Fruit fly (Drosophila melanogaster) whole organism, wandering third instar larva: Measurements from ENCODE around the gene CenG1A.
A peak's percentile ranks its signal among the peaks of the same experiment; 100 is the strongest.

Experiments used
- Abd-B ChIP-seq: fragments of >200 bp; optimal IDR thresholded peaks from 2 replicates; lab custom pipeline; 2017; ENCODE audit warnings: missing biosample characterization, missing genetic modification characterization
- CG32264 ChIP-seq: fragments of 200-800 bp; sonication (Bioruptor generic); optimal IDR thresholded peaks from 2 replicates; lab custom pipeline; 2016; ENCODE audit warnings: missing biosample characterization, missing genetic modification characterization
- CG9705 ChIP-seq: fragments of 200-800 bp; sonication (Bioruptor generic); optimal IDR thresholded peaks from 2 replicates; lab custom pipeline; 2018; ENCODE audit warnings: missing biosample characterization, mild to moderate bottlenecking, missing genetic modification characterization
- CrebA ChIP-seq: fragments of 200-800 bp; sonication (Bioruptor generic); optimal IDR thresholded peaks from 2 replicates; lab custom pipeline; 2016; ENCODE audit warnings: missing biosample characterization, mild to moderate bottlenecking, missing genetic modification characterization, borderline replicate concordance
- Dfd ChIP-seq: fragments of >200 bp; optimal IDR thresholded peaks from 2 replicates; lab custom pipeline; 2017; ENCODE audit warnings: missing biosample characterization, missing genetic modification characterization
- Dif ChIP-seq: fragments of 200-275, 200-300 bp; sonication (Bioruptor generic); optimal IDR thresholded peaks from 2 replicates; lab custom pipeline; 2018; ENCODE audit warnings: missing biosample characterization, missing genetic modification characterization; ENCODE audit not compliant: partially characterized antibody
- GATAd ChIP-seq: sonication (Bioruptor generic); optimal IDR thresholded peaks from 2 replicates; lab custom pipeline; 2016; ENCODE audit warnings: missing biosample characterization, missing genetic modification characterization
- HLH106 ChIP-seq: fragments of 200-800 bp; optimal IDR thresholded peaks from 3 replicates; lab custom pipeline; 2019; ENCODE audit warnings: missing biosample characterization, mild to moderate bottlenecking, missing genetic modification characterization, moderate library complexity
- Hnf4 ChIP-seq: fragments of 200-800 bp; sonication (Bioruptor generic); optimal IDR thresholded peaks from 2 replicates; lab custom pipeline; 2016; ENCODE audit warnings: missing biosample characterization, mild to moderate bottlenecking, missing genetic modification characterization
- Hr78 ChIP-seq: fragments of >200 bp; optimal IDR thresholded peaks from 2 replicates; lab custom pipeline; 2017; ENCODE audit warnings: missing biosample characterization, missing genetic modification characterization
- Hr83 ChIP-seq: fragments of 200-300 bp; sonication (Bioruptor generic); optimal IDR thresholded peaks from 2 replicates; lab custom pipeline; 2016; ENCODE audit warnings: missing biosample characterization, mild to moderate bottlenecking, missing genetic modification characterization, moderate library complexity; ENCODE audit not compliant: poor library complexity, severe bottlenecking
- Jra ChIP-seq: sonication (Bioruptor generic); optimal IDR thresholded peaks from 2 replicates; lab custom pipeline; 2016; ENCODE audit warnings: missing biosample characterization, missing genetic modification characterization
- Mio ChIP-seq: sonication (Bioruptor generic); optimal IDR thresholded peaks from 2 replicates; lab custom pipeline; 2016; ENCODE audit warnings: missing biosample characterization, missing genetic modification characterization
- Myc ChIP-seq: fragments of >200 bp; optimal IDR thresholded peaks from 2 replicates; lab custom pipeline; 2017
- N ChIP-seq: fragments of >200 bp; optimal IDR thresholded peaks from 2 replicates; lab custom pipeline; 2018; ENCODE audit warnings: missing biosample characterization, missing external identifiers, missing genetic modification characterization
- OdsH ChIP-seq: fragments of 200-800 bp; sonication (Bioruptor generic); optimal IDR thresholded peaks from 2 replicates; lab custom pipeline; 2016; ENCODE audit warnings: missing biosample characterization, mild to moderate bottlenecking, missing genetic modification characterization
- Rel ChIP-seq, 2 experiments: fragments of 200-800 bp; sonication (Bioruptor generic) in 1 of 2; optimal IDR thresholded peaks; 2 replicates in 1 of 2; 3 replicates in 1 of 2; lab custom pipeline; 2016 to 2019; ENCODE audit warnings: mild to moderate bottlenecking in 2 of 2, missing biosample characterization in 2 of 2, missing genetic modification characterization in 2 of 2, moderate library complexity in 1 of 2
- Sp1 ChIP-seq: fragments of 200-800 bp; sonication (Bioruptor generic); optimal IDR thresholded peaks from 3 replicates; lab custom pipeline; 2019; ENCODE audit warnings: missing biosample characterization, mild to moderate bottlenecking, missing genetic modification characterization, moderate library complexity
- Vsx2 ChIP-seq: fragments of 200-300, 225-300 bp; sonication (Bioruptor generic); optimal IDR thresholded peaks from 2 replicates; lab custom pipeline; 2018; ENCODE audit warnings: missing biosample characterization, missing genetic modification characterization; ENCODE audit not compliant: partially characterized antibody
- br ChIP-seq: fragments of 200-800 bp; sonication (Bioruptor generic); optimal IDR thresholded peaks from 2 replicates; lab custom pipeline; 2016; ENCODE audit warnings: missing biosample characterization, missing genetic modification characterization
- brk ChIP-seq: fragments of 200-800 bp; sonication (Bioruptor generic); optimal IDR thresholded peaks from 2 replicates; lab custom pipeline; 2016; ENCODE audit warnings: missing biosample characterization, mild to moderate bottlenecking, missing genetic modification characterization
- dl ChIP-seq, 2 experiments: fragments of 175-275, 200-275 bp in 1 of 2; fragments of 200-275 bp in 1 of 2; sonication (Bioruptor generic); optimal IDR thresholded peaks; lab custom pipeline; 2018; ENCODE audit warnings: mild to moderate bottlenecking in 2 of 2, missing biosample characterization in 2 of 2, missing genetic modification characterization in 2 of 2, moderate library complexity in 2 of 2; ENCODE audit not compliant: partially characterized antibody in 2 of 2, insufficient read depth in 1 of 2
- dmrt93B ChIP-seq: fragments of 200-800 bp; sonication (Bioruptor generic); optimal IDR thresholded peaks from 2 replicates; lab custom pipeline; 2018; ENCODE audit warnings: missing biosample characterization, mild to moderate bottlenecking, missing genetic modification characterization
- dsf ChIP-seq: sonication (Bioruptor generic); optimal IDR thresholded peaks from 2 replicates; lab custom pipeline; 2016; ENCODE audit warnings: missing biosample characterization, missing genetic modification characterization, borderline replicate concordance
- ey ChIP-seq: fragments of 200-800 bp; sonication (Bioruptor generic); optimal IDR thresholded peaks from 2 replicates; lab custom pipeline; 2016; ENCODE audit warnings: missing biosample characterization, missing genetic modification characterization
- foxo ChIP-seq, 2 experiments: fragments of 200-800 bp; sonication (Bioruptor generic); optimal IDR thresholded peaks; 2 replicates in 1 of 2; 3 replicates in 1 of 2; lab custom pipeline; 2016 to 2017; ENCODE audit warnings: missing biosample characterization in 2 of 2, missing genetic modification characterization in 2 of 2
- fru ChIP-seq: fragments of 200-800 bp; sonication (Bioruptor generic); optimal IDR thresholded peaks from 3 replicates; lab custom pipeline; 2016; ENCODE audit warnings: missing biosample characterization, mild to moderate bottlenecking, missing genetic modification characterization
- h ChIP-seq: fragments of 200-800 bp; sonication (Bioruptor generic); optimal IDR thresholded peaks from 3 replicates; lab custom pipeline; 2016; ENCODE audit warnings: missing biosample characterization, mild to moderate bottlenecking, missing genetic modification characterization
- jim ChIP-seq: fragments of 175-275, 200-325 bp; sonication (Bioruptor generic); optimal IDR thresholded peaks from 2 replicates; lab custom pipeline; 2016; ENCODE audit warnings: missing biosample characterization, mild to moderate bottlenecking, missing genetic modification characterization
- lola ChIP-seq: fragments of >200 bp; optimal IDR thresholded peaks from 2 replicates; lab custom pipeline; 2017; ENCODE audit warnings: missing biosample characterization, missing genetic modification characterization
- pan ChIP-seq: fragments of >200 bp; optimal IDR thresholded peaks from 2 replicates; lab custom pipeline; 2017
- psq ChIP-seq: fragments of 200-800 bp; sonication (Bioruptor generic); optimal IDR thresholded peaks from 3 replicates; lab custom pipeline; 2017; ENCODE audit warnings: missing biosample characterization, mild to moderate bottlenecking, missing genetic modification characterization, moderate library complexity
- rgr ChIP-seq: fragments of 200-800 bp; sonication (Bioruptor generic); optimal IDR thresholded peaks from 3 replicates; lab custom pipeline; 2016; ENCODE audit warnings: missing biosample characterization, mild to moderate bottlenecking, missing genetic modification characterization
- sage ChIP-seq: fragments of 200-800 bp; sonication (Bioruptor generic); optimal IDR thresholded peaks from 2 replicates; lab custom pipeline; 2016; ENCODE audit warnings: missing biosample characterization, mild to moderate bottlenecking, missing genetic modification characterization
- sv ChIP-seq: fragments of 200-800 bp; sonication (Bioruptor generic); optimal IDR thresholded peaks from 3 replicates; lab custom pipeline; 2016; ENCODE audit warnings: missing biosample characterization, missing genetic modification characterization
- tai ChIP-seq: sonication (Bioruptor generic); optimal IDR thresholded peaks from 2 replicates; lab custom pipeline; 2016; ENCODE audit warnings: missing biosample characterization, missing genetic modification characterization
- usp ChIP-seq: fragments of >200 bp; optimal IDR thresholded peaks from 2 replicates; lab custom pipeline; 2017; ENCODE audit warnings: missing biosample characterization, missing genetic modification characterization
- woc ChIP-seq: sonication (Bioruptor generic); optimal IDR thresholded peaks from 2 replicates; lab custom pipeline; 2016; ENCODE audit warnings: missing biosample characterization, mild to moderate bottlenecking, missing genetic modification characterization

Gene CenG1A

DNA sequence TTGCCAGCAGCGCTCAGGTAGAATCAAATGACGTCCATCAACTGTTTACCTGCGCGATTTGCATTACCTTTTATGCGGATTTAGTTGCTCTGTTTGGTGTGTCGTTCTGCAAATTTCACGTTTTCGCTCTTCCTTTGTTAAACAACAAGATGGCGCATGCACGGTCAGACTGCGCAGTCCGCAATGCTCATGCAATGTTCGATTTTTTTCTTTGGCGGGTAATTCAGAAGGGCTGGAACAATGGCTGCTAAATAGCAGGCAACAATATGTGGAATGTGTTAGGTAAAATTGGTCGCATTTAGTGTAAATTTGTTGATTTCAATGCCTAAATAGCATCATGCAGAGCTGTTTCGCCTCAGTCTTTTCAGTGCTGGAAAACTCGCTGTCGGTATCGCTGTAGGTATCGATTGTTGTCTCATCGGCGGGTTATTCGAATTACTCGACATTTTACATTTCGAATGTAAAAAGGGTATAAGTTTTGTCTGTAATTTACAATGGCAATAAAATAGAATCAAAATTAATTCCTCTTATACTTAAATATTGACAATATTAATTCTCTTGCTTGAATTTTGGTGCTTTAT is 69.1 kb downstream of the CenG1A start, which contains the start of gene Smg5 (continued):
- TF ChIP-seq CrebA (GFP tag; lab: Kevin White, UChicago) (no peak), Abd-B (no peak), brk (no peak), woc (GFP tag; lab: Kevin White, UChicago) (peak; percentile 91)

DNA sequence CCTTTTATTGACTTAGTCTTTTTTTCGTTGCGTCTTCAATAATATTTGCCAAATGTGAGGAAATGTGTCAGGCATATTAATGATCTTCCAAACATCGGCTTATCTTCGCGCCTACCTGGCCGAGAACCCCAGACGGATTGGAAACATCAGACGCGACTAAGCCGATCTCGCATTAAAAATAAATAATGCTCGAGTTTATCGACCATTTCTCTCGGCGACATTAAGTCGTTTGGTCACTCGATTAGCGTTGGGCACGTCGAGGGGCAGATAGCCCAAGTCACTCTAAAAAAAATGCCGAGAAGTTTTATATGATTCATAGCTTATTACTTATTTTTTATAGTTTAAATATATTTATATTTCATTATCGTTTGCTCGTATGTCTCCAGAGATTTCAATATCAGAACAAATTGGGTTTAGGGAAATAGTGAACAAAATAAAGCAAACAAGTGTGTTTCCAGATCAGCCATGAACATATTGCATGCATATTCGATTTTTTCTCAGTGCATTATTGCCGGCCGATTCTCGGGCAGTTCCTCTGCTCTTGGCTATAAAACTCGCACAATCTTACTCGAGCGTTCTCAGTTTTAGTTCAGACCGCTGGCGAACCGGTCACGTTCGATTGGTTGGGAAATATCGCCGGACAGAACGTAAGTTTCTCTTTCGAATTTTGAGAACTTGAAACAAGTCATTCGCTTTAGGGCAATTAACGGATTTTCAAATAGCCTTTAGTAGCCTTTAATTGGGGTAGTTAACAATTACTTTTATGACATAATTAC is 69.9 kb downstream of the CenG1A start, which contains the start of gene Ance:
Gene Ance, plus strand, starts transcription at position 574 of the 776 bp plus-strand sequence.
- TF ChIP-seq fru (GFP tag; lab: Kevin White, UChicago) (peak; percentile 76), Jra (GFP tag; lab: Kevin White, UChicago) (no peak), Abd-B (no peak), Dfd (no peak), tai (GFP tag; lab: Kevin White, UChicago) (no peak), Hr78 (GFP tag; lab: Kevin White, UChicago) (no peak), lola (GFP tag; lab: Kevin White, UChicago) (no peak), Rel (GFP tag; optimal IDR thresholded peaks at IDR 0.05; lab: Kevin White, UChicago) (no peak), Rel (tag; optimal IDR thresholded peaks at IDR 0.05; lab: Kevin White, UChicago) (peak; percentile 12), Sp1 (no peak), Vsx2 (GFP tag; lab: Kevin White, UChicago) (peak; percentile 27), GATAd (GFP tag; lab: Kevin White, UChicago) (no peak), br (GFP tag; lab: Kevin White, UChicago) (peak; percentile 55), sage (GFP tag; lab: Kevin White, UChicago) (no peak), brk (no peak), Mio (no peak), dl (GFP tag; optimal IDR thresholded peaks at IDR 0.05; lab: Kevin White, UChicago; ENCODE audit: insufficient read depth in 1 of 2, partially characterized antibody in 2 of 2) (no peak), HLH106 (tag; lab: Kevin White, UChicago) (peak; percentile 71), Hr83 (GFP tag; lab: Kevin White, UChicago) (peak; percentile 53), CG32264 (GFP tag; lab: Kevin White, UChicago) (no peak), OdsH (GFP tag; lab: Kevin White, UChicago) (peak; percentile 39), CrebA (GFP tag; lab: Kevin White, UChicago) (no peak), woc (GFP tag; lab: Kevin White, UChicago) (peak; percentile 17), foxo (GFP tag; optimal IDR thresholded peaks at IDR 0.05; lab: Kevin White, UChicago) (peak in 1 of 2 experiments; percentile 68), sv (peak; percentile 20), Dif (GFP tag; lab: Kevin White, UChicago) (peak; percentile 25), N (GFP tag; lab: Kevin White, UChicago) (no peak), usp (no peak), h (GFP tag; lab: Kevin White, UChicago) (peak; percentile 57), rgr (peak; percentile 55), ey (GFP tag; lab: Kevin White, UChicago) (peak; percentile 17), psq (peak; percentile 37), dsf (no peak), Myc (lab: Kevin White, UChicago) (no peak), pan (no peak), Hnf4 (GFP tag; lab: Kevin White, UChicago) (peak; percentile 22), dmrt93B (GFP tag; lab: Kevin White, UChicago) (no peak), jim (GFP tag; lab: Kevin White, UChicago) (no peak), CG9705 (peak; percentile 8)
